Fruit fly (Drosophila melanogaster): ENCODE data around the gene Hf.

DNA sequence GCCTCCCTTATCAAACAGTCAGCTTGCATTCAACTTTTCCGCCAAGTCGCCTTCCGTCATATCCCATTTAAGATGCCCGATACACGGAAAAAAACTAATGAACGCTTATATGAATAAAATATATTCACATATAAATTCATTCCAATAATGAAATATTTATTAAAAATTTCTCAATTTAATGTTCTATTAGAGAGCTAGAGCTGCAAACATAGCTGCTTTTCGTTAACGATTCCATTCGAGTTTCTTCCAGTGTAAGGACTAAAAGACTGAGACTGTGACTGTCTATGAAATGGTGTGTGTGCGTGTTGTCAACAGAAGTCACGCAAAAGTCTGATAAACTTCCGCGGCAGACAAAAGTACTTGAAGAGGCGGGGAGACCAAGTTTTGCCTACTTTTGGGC is 37.4 kb downstream of the Hf start:
- TF ChIP-seq CG4496 (GFP tag; IDR thresholded peaks at IDR 0.05), result peak; percentile 33; the same call in 1 of the 3 replicates
- no peak for TF ChIP-seq CG10348 (GFP tag; IDR thresholded peaks at IDR 0.05)
- no peak for TF ChIP-seq EcR (GFP tag; optimal IDR thresholded peaks at IDR 0.05)
- no peak for TF ChIP-seq CG34367 (tag; optimal IDR thresholded peaks at IDR 0.05)
- no peak for TF ChIP-seq gl (tag; optimal IDR thresholded peaks at IDR 0.05)
- no peak for TF ChIP-seq fd96Ca (GFP tag; IDR thresholded peaks at IDR 0.05)
- no peak for TF ChIP-seq CG12605 (GFP tag; IDR thresholded peaks at IDR 0.05)
- TF ChIP-seq Ets98B (GFP tag; IDR thresholded peaks at IDR 0.05), result no peak
- TF ChIP-seq CG13204 (GFP tag; optimal IDR thresholded peaks at IDR 0.05), result no peak
- peak; percentile 25 for TF ChIP-seq Pif1B (GFP tag; optimal IDR thresholded peaks at IDR 0.05)
- TF ChIP-seq Snoo (tag; optimal IDR thresholded peaks at IDR 0.05), result no peak
- TF ChIP-seq CG32121 (GFP tag; IDR thresholded peaks at IDR 0.05), result no peak
- TF ChIP-seq CG14655 (GFP tag; optimal IDR thresholded peaks at IDR 0.05), result no peak
- no peak for TF ChIP-seq CG8301 (tag; optimal IDR thresholded peaks at IDR 0.05)
